Fruit fly (Drosophila melanogaster) whole organism, wandering third instar larva: ENCODE results near the gene Cep135.

Source experiments
- Abd-B ChIP-seq: fragments of >200 bp; optimal IDR thresholded peaks from 2 replicates; lab custom pipeline; 2017; ENCODE audit warnings: missing biosample characterization, missing genetic modification characterization
- CrebA ChIP-seq: fragments of 200-800 bp; sonication (Bioruptor generic); optimal IDR thresholded peaks from 2 replicates; lab custom pipeline; 2016; ENCODE audit warnings: missing biosample characterization, mild to moderate bottlenecking, missing genetic modification characterization, borderline replicate concordance
- Dif ChIP-seq: fragments of 200-275, 200-300 bp; sonication (Bioruptor generic); optimal IDR thresholded peaks from 2 replicates; lab custom pipeline; 2018; ENCODE audit warnings: missing biosample characterization, missing genetic modification characterization; ENCODE audit not compliant: partially characterized antibody
- Hr78 ChIP-seq: fragments of >200 bp; optimal IDR thresholded peaks from 2 replicates; lab custom pipeline; 2017; ENCODE audit warnings: missing biosample characterization, missing genetic modification characterization
- Myc ChIP-seq: fragments of >200 bp; optimal IDR thresholded peaks from 2 replicates; lab custom pipeline; 2017
- brk ChIP-seq: fragments of 200-800 bp; sonication (Bioruptor generic); optimal IDR thresholded peaks from 2 replicates; lab custom pipeline; 2016; ENCODE audit warnings: missing biosample characterization, mild to moderate bottlenecking, missing genetic modification characterization
- dl ChIP-seq, 2 experiments: fragments of 175-275, 200-275 bp in 1 of 2; fragments of 200-275 bp in 1 of 2; sonication (Bioruptor generic); optimal IDR thresholded peaks; lab custom pipeline; 2018; ENCODE audit warnings: mild to moderate bottlenecking in 2 of 2, missing biosample characterization in 2 of 2, missing genetic modification characterization in 2 of 2, moderate library complexity in 2 of 2; ENCODE audit not compliant: partially characterized antibody in 2 of 2, insufficient read depth in 1 of 2
- dmrt93B ChIP-seq: fragments of 200-800 bp; sonication (Bioruptor generic); optimal IDR thresholded peaks from 2 replicates; lab custom pipeline; 2018; ENCODE audit warnings: missing biosample characterization, mild to moderate bottlenecking, missing genetic modification characterization
- dsf ChIP-seq: sonication (Bioruptor generic); optimal IDR thresholded peaks from 2 replicates; lab custom pipeline; 2016; ENCODE audit warnings: missing biosample characterization, missing genetic modification characterization, borderline replicate concordance
- jim ChIP-seq: fragments of 175-275, 200-325 bp; sonication (Bioruptor generic); optimal IDR thresholded peaks from 2 replicates; lab custom pipeline; 2016; ENCODE audit warnings: missing biosample characterization, mild to moderate bottlenecking, missing genetic modification characterization
- lola ChIP-seq: fragments of >200 bp; optimal IDR thresholded peaks from 2 replicates; lab custom pipeline; 2017; ENCODE audit warnings: missing biosample characterization, missing genetic modification characterization
- pan ChIP-seq: fragments of >200 bp; optimal IDR thresholded peaks from 2 replicates; lab custom pipeline; 2017
- psq ChIP-seq: fragments of 200-800 bp; sonication (Bioruptor generic); optimal IDR thresholded peaks from 3 replicates; lab custom pipeline; 2017; ENCODE audit warnings: missing biosample characterization, mild to moderate bottlenecking, missing genetic modification characterization, moderate library complexity

DNA sequence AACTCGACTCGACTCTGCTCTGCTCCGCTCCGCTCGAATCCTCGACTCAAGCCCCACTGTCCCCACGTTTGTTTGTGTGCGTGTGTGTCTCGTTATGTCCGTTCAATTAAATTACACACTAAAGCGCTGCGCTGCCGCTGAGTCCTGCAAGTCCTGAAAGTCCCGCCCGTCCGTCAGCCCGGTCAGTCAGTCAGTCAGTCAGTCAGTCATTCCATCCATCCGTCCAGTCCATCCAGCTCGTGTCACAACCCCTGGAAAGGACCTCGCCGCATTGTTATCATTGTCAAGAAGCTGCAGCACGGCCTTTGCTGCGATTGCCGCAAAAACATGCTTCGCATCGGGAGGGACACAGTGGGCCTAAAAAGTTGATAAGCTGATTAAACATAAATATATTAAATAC is 52.5 kb downstream of the Cep135 start:
- no peak for TF ChIP-seq pan (lab: Kevin White, UChicago)
- TF ChIP-seq psq: no peak
- no peak for TF ChIP-seq brk (GFP tag; lab: Kevin White, UChicago)
- TF ChIP-seq Hr78 (GFP tag; lab: Kevin White, UChicago): no peak
- TF ChIP-seq jim (GFP tag; lab: Kevin White, UChicago): no peak
- no peak for TF ChIP-seq lola (GFP tag; lab: Kevin White, UChicago)
- TF ChIP-seq Myc (lab: Kevin White, UChicago): no peak
- TF ChIP-seq dmrt93B (GFP tag; lab: Kevin White, UChicago): no peak
- TF ChIP-seq CrebA (GFP tag; lab: Kevin White, UChicago): no peak
- TF ChIP-seq Abd-B (GFP tag; lab: Kevin White, UChicago): no peak
- TF ChIP-seq Dif (GFP tag; lab: Kevin White, UChicago): no peak
- TF ChIP-seq dl (GFP tag; optimal IDR thresholded peaks at IDR 0.05; lab: Kevin White, UChicago; ENCODE audit: insufficient read depth in 1 of 2, partially characterized antibody in 2 of 2): no peak
- TF ChIP-seq dsf (GFP tag; lab: Kevin White, UChicago): no peak
